Fruit fly (Drosophila melanogaster) whole organism, embryonic: ENCODE measurements around the gene spn-F.

Source experiments
- B-H2 ChIP-seq: fragments of 200-800 bp; sonication (Bioruptor generic); optimal IDR thresholded peaks from 2 replicates; lab custom pipeline; 2018; ENCODE audit warnings: missing biosample characterization, mild to moderate bottlenecking, missing genetic modification characterization
- CG12104 ChIP-seq: fragments of 200-800 bp; sonication (Bioruptor generic); optimal IDR thresholded peaks from 3 replicates; lab custom pipeline; 2016; ENCODE audit warnings: missing biosample characterization, missing genetic modification characterization
- CG14014 ChIP-seq: fragments of 200-800 bp; sonication (Bioruptor generic); IDR thresholded peaks from 2 replicates; pipeline ENCODE4 v1.3.6; 2022; ENCODE audit warnings: missing biosample characterization, missing genetic modification characterization
- CG14441 ChIP-seq: fragments of 200-800 bp; sonication (Bioruptor generic); IDR thresholded peaks from 2 replicates; pipeline ENCODE4 v1.3.6; 2022; ENCODE audit warnings: missing biosample characterization, missing genetic modification characterization
- CG15073 ChIP-seq: fragments of 200-800 bp; sonication (Bioruptor generic); optimal IDR thresholded peaks from 2 replicates; lab custom pipeline; 2016; ENCODE audit warnings: missing biosample characterization, missing genetic modification characterization
- CG1529 ChIP-seq: fragments of 200-800 bp; sonication (Bioruptor generic); optimal IDR thresholded peaks from 3 replicates; lab custom pipeline; 2018; ENCODE audit warnings: missing biosample characterization, missing genetic modification characterization
- CG15514 ChIP-seq: fragments of 200-800 bp; sonication (Bioruptor generic); optimal IDR thresholded peaks from 3 replicates; lab custom pipeline; 2017; ENCODE audit warnings: missing biosample characterization, missing genetic modification characterization, mild to moderate bottlenecking, moderate library complexity, missing genetic modification reagents
- CG17359 ChIP-seq: fragments of 200-800 bp; sonication (Bioruptor generic); optimal IDR thresholded peaks from 3 replicates; lab custom pipeline; 2018; ENCODE audit warnings: missing biosample characterization, mild to moderate bottlenecking, missing genetic modification characterization, moderate library complexity
- CG17385 ChIP-seq: fragments of 200-800 bp; sonication (Bioruptor generic); optimal IDR thresholded peaks from 3 replicates; lab custom pipeline; 2018; ENCODE audit warnings: missing biosample characterization, mild to moderate bottlenecking, missing genetic modification characterization
- CG18476 ChIP-seq: fragments of 200-800 bp; sonication (Bioruptor generic); optimal IDR thresholded peaks from 2 replicates; lab custom pipeline; 2016; ENCODE audit warnings: missing biosample characterization, mild to moderate bottlenecking, missing genetic modification characterization
- CG2199 ChIP-seq: fragments of 200-800 bp; sonication (Bioruptor generic); IDR thresholded peaks from 3 replicates; pipeline ENCODE4 v1.3.6; 2022; ENCODE audit warnings: missing biosample characterization, missing genetic modification characterization
- CG2678 ChIP-seq: fragments of 200-800 bp; sonication (Bioruptor generic); optimal IDR thresholded peaks from 3 replicates; lab custom pipeline; 2019; ENCODE audit warnings: missing biosample characterization, mild to moderate bottlenecking, missing genetic modification characterization, moderate library complexity
- CG2712 ChIP-seq: fragments of 200-800 bp; optimal IDR thresholded peaks from 3 replicates; lab custom pipeline; 2019; ENCODE audit warnings: missing biosample characterization, mild to moderate bottlenecking, missing genetic modification characterization, moderate library complexity
- CG2875 ChIP-seq: fragments of 200-800 bp; sonication (Bioruptor generic); optimal IDR thresholded peaks from 2 replicates; lab custom pipeline; 2017; ENCODE audit warnings: missing biosample characterization, mild to moderate bottlenecking, missing genetic modification characterization, missing genetic modification reagents
- CG34224 ChIP-seq: fragments of 200-800 bp; sonication (Bioruptor generic); IDR thresholded peaks from 3 replicates; pipeline ENCODE4 v1.3.6; 2022; ENCODE audit warnings: missing biosample characterization, missing genetic modification characterization; ENCODE audit not compliant: partially characterized antibody
- CG3726 ChIP-seq: fragments of 200-800 bp; sonication (Bioruptor generic); IDR thresholded peaks from 3 replicates; pipeline ENCODE4, ENCODE4 v1.3.6; 2022; ENCODE audit warnings: missing biosample characterization, missing genetic modification characterization
- CG3995 ChIP-seq: fragments of 200-800 bp; sonication (Bioruptor generic); optimal IDR thresholded peaks from 3 replicates; lab custom pipeline; 2016; ENCODE audit warnings: missing biosample characterization, missing genetic modification characterization
- CG4854 ChIP-seq: fragments of 200-800 bp; sonication (Bioruptor generic); optimal IDR thresholded peaks from 2 replicates; lab custom pipeline; 2016; ENCODE audit warnings: missing biosample characterization, missing genetic modification characterization, inconsistent platforms
- CG7271 ChIP-seq: fragments of 200-800 bp; sonication (Bioruptor generic); optimal IDR thresholded peaks from 2 replicates; lab custom pipeline; 2018; ENCODE audit warnings: missing biosample characterization, mild to moderate bottlenecking, missing genetic modification characterization, moderate library complexity
- CG9727 ChIP-seq: fragments of 200-800 bp; sonication (Bioruptor generic); optimal IDR thresholded peaks from 3 replicates; lab custom pipeline; 2017; ENCODE audit warnings: missing biosample characterization, mild to moderate bottlenecking, missing genetic modification characterization
- CHES-1-like ChIP-seq: fragments of 200-800 bp; sonication (Bioruptor generic); optimal IDR thresholded peaks from 2 replicates; lab custom pipeline; 2016; ENCODE audit warnings: missing biosample characterization, missing genetic modification characterization
- Camta ChIP-seq: fragments of 200-800 bp; sonication (Bioruptor generic); optimal IDR thresholded peaks from 2 replicates; lab custom pipeline; 2016; ENCODE audit warnings: missing biosample characterization, missing genetic modification characterization
- Dip2 ChIP-seq: fragments of 200-800 bp; sonication (Bioruptor generic); IDR thresholded peaks from 2 replicates; pipeline ENCODE4 v1.3.6; 2022; ENCODE audit warnings: missing biosample characterization, missing genetic modification characterization
- Doc2 ChIP-seq: fragments of 200-800 bp; sonication (Bioruptor generic); IDR thresholded peaks from 2 replicates; pipeline ENCODE4 v1.3.6; 2022; ENCODE audit warnings: missing biosample characterization, missing genetic modification characterization
- Drgx ChIP-seq: fragments of 200-800 bp; sonication (Bioruptor generic); IDR thresholded peaks from 2 replicates; pipeline ENCODE4 v1.3.6; 2022; ENCODE audit warnings: missing biosample characterization, missing genetic modification characterization
- E2f2 ChIP-seq: fragments of 200-800 bp; sonication (Bioruptor generic); IDR thresholded peaks from 2 replicates; pipeline ENCODE4 v1.3.6; 2022; ENCODE audit warnings: missing biosample characterization, missing genetic modification characterization
- HLH3B ChIP-seq: fragments of 200-800 bp; sonication (Bioruptor generic); IDR thresholded peaks from 2 replicates; pipeline ENCODE4 v1.3.6; 2022; ENCODE audit warnings: missing biosample characterization, missing genetic modification characterization
- Hsf ChIP-seq: fragments of 200-800 bp; sonication (Bioruptor generic); optimal IDR thresholded peaks from 3 replicates; lab custom pipeline; 2016; ENCODE audit warnings: missing biosample characterization, missing genetic modification characterization
- Opbp ChIP-seq: fragments of 200-800 bp; sonication (Bioruptor generic); IDR thresholded peaks from 3 replicates; pipeline ENCODE4 v1.3.6; 2022; ENCODE audit warnings: missing biosample characterization, missing genetic modification characterization; ENCODE audit not compliant: partially characterized antibody
- Trl ChIP-seq, 3 experiments: fragments of >200 bp in 2 of 3; fragments of 200-800 bp in 1 of 3; sonication (Bioruptor generic) in 1 of 3; optimal IDR thresholded peaks; 2 replicates in 1 of 3; 3 replicates in 2 of 3; lab custom pipeline; 2016 to 2017; ENCODE audit warnings: missing biosample characterization in 1 of 3, missing genetic modification characterization in 1 of 3
- ash1 ChIP-seq: fragments of 200-800 bp; sonication (Bioruptor generic); optimal IDR thresholded peaks from 2 replicates; lab custom pipeline; 2018; ENCODE audit warnings: missing biosample characterization, mild to moderate bottlenecking, missing genetic modification characterization
- dmrt11E ChIP-seq: fragments of 200-800 bp; sonication (Bioruptor generic); optimal IDR thresholded peaks from 3 replicates; lab custom pipeline; 2018; ENCODE audit warnings: missing biosample characterization, mild to moderate bottlenecking, missing genetic modification characterization, moderate library complexity
- dysf ChIP-seq: fragments of 200-800 bp; sonication (Bioruptor generic); IDR thresholded peaks from 3 replicates; pipeline ENCODE4 v1.3.6; 2022; ENCODE audit warnings: missing biosample characterization, missing genetic modification characterization
- en ChIP-seq: fragments of 200-800 bp; sonication (Bioruptor generic); optimal IDR thresholded peaks from 2 replicates; lab custom pipeline; 2016; ENCODE audit warnings: missing biosample characterization, missing genetic modification characterization
- ewg ChIP-seq: fragments of 200-800 bp; sonication (Bioruptor generic); optimal IDR thresholded peaks from 3 replicates; lab custom pipeline; 2017; ENCODE audit warnings: mild to moderate bottlenecking, missing biosample characterization, missing genetic modification reagents, missing genetic modification characterization
- gce ChIP-seq: fragments of 200-800 bp; sonication (Bioruptor generic); IDR thresholded peaks from 3 replicates; pipeline ENCODE4 v1.3.6; 2022; ENCODE audit warnings: missing biosample characterization, missing genetic modification characterization
- lbe ChIP-seq: fragments of 200-800 bp; sonication (Bioruptor generic); optimal IDR thresholded peaks from 2 replicates; lab custom pipeline; 2016; ENCODE audit warnings: missing biosample characterization, mild to moderate bottlenecking, missing genetic modification characterization
- lmd ChIP-seq: fragments of 200-800 bp; sonication (Bioruptor generic); IDR thresholded peaks from 2 replicates; pipeline ENCODE4 v1.3.6; 2022; ENCODE audit warnings: missing biosample characterization, missing genetic modification characterization
- lola ChIP-seq, 3 experiments: fragments of >200 bp in 2 of 3; fragments of 200-800 bp in 1 of 3; sonication (Bioruptor generic) in 1 of 3; optimal IDR thresholded peaks; 2 replicates each; lab custom pipeline; 2017 to 2019; ENCODE audit warnings: missing biosample characterization in 3 of 3, missing genetic modification characterization in 3 of 3, mild to moderate bottlenecking in 1 of 3, moderate library complexity in 1 of 3
- luna ChIP-seq: fragments of 200-800 bp; sonication (Bioruptor generic); optimal IDR thresholded peaks from 2 replicates; lab custom pipeline; 2016; ENCODE audit warnings: missing biosample characterization, missing genetic modification characterization
- mld ChIP-seq: fragments of 200-800 bp; sonication (Bioruptor generic); IDR thresholded peaks from 3 replicates; pipeline ENCODE4 v1.3.6; 2022; ENCODE audit warnings: missing biosample characterization, missing genetic modification characterization; ENCODE audit not compliant: partially characterized antibody
- nom ChIP-seq: fragments of 200-800 bp; sonication (Bioruptor generic); optimal IDR thresholded peaks from 2 replicates; lab custom pipeline; 2017; ENCODE audit warnings: missing biosample characterization, missing genetic modification characterization, mild to moderate bottlenecking, moderate library complexity, missing genetic modification reagents
- psq ChIP-seq: fragments of 200-800 bp; sonication (Bioruptor generic); optimal IDR thresholded peaks from 2 replicates; lab custom pipeline; 2017; ENCODE audit warnings: missing biosample characterization, missing genetic modification characterization
- sc ChIP-seq, 3 experiments: fragments of >200 bp in 2 of 3; fragments of 200-800 bp in 1 of 3; sonication (Bioruptor generic) in 1 of 3; optimal IDR thresholded peaks; 2 replicates in 2 of 3; 3 replicates in 1 of 3; lab custom pipeline; 2017; ENCODE audit warnings: mild to moderate bottlenecking in 1 of 3, missing biosample characterization in 1 of 3, missing genetic modification characterization in 1 of 3, missing genetic modification reagents in 1 of 3
- scrt ChIP-seq: fragments of 200-800 bp; sonication (Bioruptor generic); optimal IDR thresholded peaks from 2 replicates; lab custom pipeline; 2018; ENCODE audit warnings: missing biosample characterization, mild to moderate bottlenecking, missing genetic modification characterization, moderate library complexity
- sens ChIP-seq: fragments of 200-800 bp; sonication (Bioruptor generic); peaks from one replicate; lab custom pipeline; 2016; ENCODE audit warnings: missing biosample characterization, missing genetic modification characterization
- sob ChIP-seq: fragments of 200-800 bp; sonication (Bioruptor generic); IDR thresholded peaks from 2 replicates; pipeline ENCODE4 v1.3.6; 2022; ENCODE audit warnings: missing biosample characterization, missing genetic modification characterization
- sr ChIP-seq: fragments of 200-800 bp; sonication (Bioruptor generic); IDR thresholded peaks from 3 replicates; pipeline ENCODE4 v1.3.6; 2022; ENCODE audit warnings: missing biosample characterization, missing genetic modification characterization
- stwl ChIP-seq: fragments of 200-800 bp; sonication (Bioruptor generic); optimal IDR thresholded peaks from 3 replicates; lab custom pipeline; 2018; ENCODE audit warnings: missing biosample characterization, mild to moderate bottlenecking, missing genetic modification characterization, moderate library complexity
- wor ChIP-seq: fragments of 200-800 bp; sonication (Bioruptor generic); IDR thresholded peaks from 2 replicates; pipeline ENCODE4 v1.3.6; 2022; ENCODE audit warnings: missing biosample characterization, missing genetic modification characterization
- z ChIP-seq: fragments of 200-800 bp; sonication (Bioruptor generic); IDR thresholded peaks from 3 replicates; pipeline ENCODE4 v1.3.6; 2022; ENCODE audit warnings: missing biosample characterization, missing genetic modification characterization

Gene spn-F

dm6 chr3R:31254808-31255207 is at the start of gene spn-F, which contains the start of gene CG1750 (continued):
- TF ChIP-seq CG14441 (GFP tag; lab: Robert Waterston, UW), result no peak
- no peak for TF ChIP-seq CG2678 (tag; lab: Kevin White, UChicago)
- no peak for TF ChIP-seq CHES-1-like (GFP tag; lab: Kevin White, UChicago)
- TF ChIP-seq lmd (GFP tag; lab: Robert Waterston, UW), result no peak
- no peak for TF ChIP-seq gce (GFP tag; lab: Robert Waterston, UW)
- no peak for TF ChIP-seq sr (GFP tag; lab: Robert Waterston, UW)
- TF ChIP-seq wor (GFP tag; lab: Robert Waterston, UW), result no peak
- no peak for TF ChIP-seq CG12104
- TF ChIP-seq z (GFP tag; lab: Robert Waterston, UW), result no peak
- TF ChIP-seq stwl (tag; lab: Kevin White, UChicago), result peak; percentile 64
- TF ChIP-seq CG9727 (GFP tag; lab: Kevin White, UChicago), result no peak
- no peak for TF ChIP-seq B-H2 (GFP tag; lab: Kevin White, UChicago)
- TF ChIP-seq CG2712 (tag; lab: Kevin White, UChicago), result no peak
- no peak for TF ChIP-seq CG17385
- TF ChIP-seq Dip2 (GFP tag; lab: Robert Waterston, UW), result no peak
- no peak for TF ChIP-seq Hsf (GFP tag; lab: Kevin White, UChicago)
- TF ChIP-seq CG2199 (GFP tag; lab: Robert Waterston, UW), result no peak
- TF ChIP-seq psq (GFP tag; lab: Kevin White, UChicago), result no peak
- TF ChIP-seq E2f2 (GFP tag; lab: Robert Waterston, UW), result no peak
- TF ChIP-seq CG15073 (GFP tag; lab: Kevin White, UChicago), result no peak
- peak; percentile 60 for TF ChIP-seq sens (GFP tag; lab: Kevin White, UChicago)
- TF ChIP-seq nom (GFP tag; lab: Kevin White, UChicago), result no peak
- TF ChIP-seq Trl (optimal IDR thresholded peaks at IDR 0.05; lab: Kevin White, UChicago), result no peak
- TF ChIP-seq Trl (GFP tag; optimal IDR thresholded peaks at IDR 0.05; lab: Kevin White, UChicago), result no peak
- TF ChIP-seq CG2875, result no peak
- TF ChIP-seq CG3995, result peak; percentile 84
- 0 out of 3 replicates have a peak, but pooled peaks have one; percentile 36 for TF ChIP-seq Opbp (GFP tag; lab: Robert Waterston, UW)
- TF ChIP-seq dysf (GFP tag; lab: Robert Waterston, UW), result no peak
- 0 out of 3 replicates have a peak, but pooled peaks have one; percentile 22 for TF ChIP-seq mld (GFP tag; lab: Robert Waterston, UW)
- no peak for TF ChIP-seq CG7271 (tag; lab: Kevin White, UChicago)
- TF ChIP-seq CG17359, result no peak
- no peak for TF ChIP-seq CG4854 (GFP tag; lab: Kevin White, UChicago)
- no peak for TF ChIP-seq HLH3B (GFP tag; lab: Robert Waterston, UW)
- no peak for TF ChIP-seq Camta (GFP tag; lab: Kevin White, UChicago)
- TF ChIP-seq ewg (GFP tag; lab: Kevin White, UChicago), result no peak
- TF ChIP-seq CG1529 (GFP tag; lab: Kevin White, UChicago), result no peak
- peak; percentile 49; the same call in 2 of the 3 replicates for TF ChIP-seq CG34224
- peak; percentile 23 for TF ChIP-seq CG15514
- TF ChIP-seq CG18476, result no peak
- TF ChIP-seq scrt (GFP tag; lab: Kevin White, UChicago), result peak; percentile 91
- no peak for TF ChIP-seq sc (optimal IDR thresholded peaks at IDR 0.05; lab: Kevin White, UChicago)
- TF ChIP-seq sc (GFP tag; optimal IDR thresholded peaks at IDR 0.05; lab: Kevin White, UChicago), result no peak
- no peak for TF ChIP-seq sob (GFP tag; lab: Robert Waterston, UW)
- no peak for TF ChIP-seq luna
- TF ChIP-seq ash1 (GFP tag; lab: Kevin White, UChicago), result no peak
- TF ChIP-seq en, result no peak
- no peak for TF ChIP-seq CG3726 (GFP tag; lab: Robert Waterston, UW)
- TF ChIP-seq CG14014 (GFP tag; lab: Robert Waterston, UW), result no peak
- no peak for TF ChIP-seq lbe
- TF ChIP-seq lola (GFP tag; optimal IDR thresholded peaks at IDR 0.05; lab: Kevin White, UChicago), result peak in 1 of 3 experiments; percentile 1
- no peak for TF ChIP-seq dmrt11E
- TF ChIP-seq Doc2 (GFP tag; lab: Robert Waterston, UW), result no peak
- TF ChIP-seq Drgx (GFP tag; lab: Robert Waterston, UW), result no peak
